Fruit fly (Drosophila melanogaster) whole organism, embryonic: Measurements from ENCODE around the gene amrt.

Source experiments
- ATbp ChIP-seq: fragments of 200-800 bp; sonication (Bioruptor generic); optimal IDR thresholded peaks from 2 replicates; lab custom pipeline; 2017; ENCODE audit warnings: missing biosample characterization, mild to moderate bottlenecking, missing genetic modification characterization, missing genetic modification reagents
- Atf3 ChIP-seq: fragments of 200-800 bp; sonication (Bioruptor generic); optimal IDR thresholded peaks from 3 replicates; lab custom pipeline; 2016; ENCODE audit warnings: missing biosample characterization, missing genetic modification characterization
- Bteb2 ChIP-seq: fragments of 200-800 bp; sonication (Bioruptor generic); optimal IDR thresholded peaks from 2 replicates; lab custom pipeline; 2016; ENCODE audit warnings: missing biosample characterization, missing genetic modification characterization
- CG11456 ChIP-seq: fragments of 200-800 bp; sonication (Bioruptor generic); IDR thresholded peaks from 3 replicates; pipeline ENCODE4 v1.3.6; 2022; ENCODE audit warnings: missing biosample characterization, missing genetic modification characterization
- CG12219 ChIP-seq: fragments of 200-800 bp; sonication (Bioruptor generic); optimal IDR thresholded peaks from 3 replicates; lab custom pipeline; 2018; ENCODE audit warnings: missing biosample characterization, mild to moderate bottlenecking, missing genetic modification characterization
- CG14050 ChIP-seq: fragments of 200-800 bp; sonication (Bioruptor generic); IDR thresholded peaks from 3 replicates; pipeline ENCODE4 v1.3.6; 2022; ENCODE audit warnings: missing biosample characterization, missing genetic modification characterization
- CG14860 ChIP-seq: fragments of 200-800 bp; sonication (Bioruptor generic); IDR thresholded peaks from 3 replicates; pipeline ENCODE4 v1.3.6; 2022; ENCODE audit warnings: missing biosample characterization, missing genetic modification characterization; ENCODE audit not compliant: partially characterized antibody
- CG15269 ChIP-seq: fragments of 200-800 bp; sonication (Bioruptor generic); optimal IDR thresholded peaks from 2 replicates; lab custom pipeline; 2018; ENCODE audit warnings: missing biosample characterization, mild to moderate bottlenecking, missing genetic modification characterization, moderate library complexity
- CG16863 ChIP-seq: fragments of 200-800 bp; sonication (Bioruptor generic); optimal IDR thresholded peaks from 3 replicates; lab custom pipeline; 2016; ENCODE audit warnings: missing biosample characterization, missing genetic modification characterization
- CG17359 ChIP-seq: fragments of 200-800 bp; sonication (Bioruptor generic); optimal IDR thresholded peaks from 3 replicates; lab custom pipeline; 2018; ENCODE audit warnings: missing biosample characterization, mild to moderate bottlenecking, missing genetic modification characterization, moderate library complexity
- CG30403 ChIP-seq: fragments of 200-800 bp; sonication (Bioruptor generic); optimal IDR thresholded peaks from 3 replicates; lab custom pipeline; 2016; ENCODE audit warnings: missing biosample characterization, missing genetic modification characterization
- CG3407 ChIP-seq: fragments of 200-800 bp; sonication (Bioruptor generic); optimal IDR thresholded peaks from 2 replicates; lab custom pipeline; 2018; ENCODE audit warnings: missing biosample characterization, mild to moderate bottlenecking, missing genetic modification characterization
- CG4730 ChIP-seq: fragments of 200-800 bp; sonication (Bioruptor generic); IDR thresholded peaks from 2 replicates; pipeline ENCODE4 v1.3.6; 2022; ENCODE audit warnings: missing biosample characterization, missing genetic modification characterization
- CG5180 ChIP-seq: fragments of 200-800 bp; sonication (Bioruptor generic); optimal IDR thresholded peaks from 3 replicates; lab custom pipeline; 2017; ENCODE audit warnings: missing biosample characterization, missing genetic modification characterization, mild to moderate bottlenecking, moderate library complexity, missing genetic modification reagents
- CG6854 ChIP-seq: fragments of 200-800 bp; sonication (Bioruptor generic); optimal IDR thresholded peaks from 3 replicates; lab custom pipeline; 2017; ENCODE audit warnings: missing biosample characterization, mild to moderate bottlenecking, missing genetic modification characterization
- CG8290 ChIP-seq, 3 experiments: fragments of 200-800 bp; sonication (Bioruptor generic); optimal IDR thresholded peaks; 2 replicates each; lab custom pipeline; 2016 to 2019; ENCODE audit warnings: missing biosample characterization in 3 of 3, missing genetic modification characterization in 3 of 3, mild to moderate bottlenecking in 2 of 3, moderate library complexity in 1 of 3
- CG8359 ChIP-seq: fragments of 200-800 bp; sonication (Bioruptor generic); optimal IDR thresholded peaks from 2 replicates; lab custom pipeline; 2017; ENCODE audit warnings: missing biosample characterization, mild to moderate bottlenecking, missing genetic modification characterization, borderline replicate concordance
- Dad ChIP-seq: fragments of 200-800 bp; sonication (Bioruptor generic); optimal IDR thresholded peaks from 3 replicates; lab custom pipeline; 2016; ENCODE audit warnings: missing biosample characterization, missing genetic modification characterization
- Dp ChIP-seq: fragments of 200-800 bp; sonication (Bioruptor generic); optimal IDR thresholded peaks from 2 replicates; lab custom pipeline; 2018; ENCODE audit warnings: missing biosample characterization, mild to moderate bottlenecking, missing genetic modification characterization, moderate library complexity
- HHEX ChIP-seq: fragments of 200-800 bp; sonication (Bioruptor generic); optimal IDR thresholded peaks from 3 replicates; lab custom pipeline; 2017; ENCODE audit warnings: missing biosample characterization, mild to moderate bottlenecking, missing genetic modification characterization, missing genetic modification reagents
- Hr51 ChIP-seq, 2 experiments: fragments of 200-800 bp; sonication (Bioruptor generic); optimal IDR thresholded peaks; 2 replicates in 1 of 2; 3 replicates in 1 of 2; lab custom pipeline; 2016 to 2018; ENCODE audit warnings: missing biosample characterization in 2 of 2, missing genetic modification characterization in 2 of 2, mild to moderate bottlenecking in 1 of 2, moderate library complexity in 1 of 2
- Kr ChIP-seq: fragments of 200-800 bp; sonication (Bioruptor generic); optimal IDR thresholded peaks from 2 replicates; lab custom pipeline; 2017; ENCODE audit warnings: missing biosample characterization, mild to moderate bottlenecking, missing genetic modification characterization
- MBD-R2 ChIP-seq: fragments of 200-800 bp; sonication (Bioruptor generic); IDR thresholded peaks from 2 replicates; pipeline ENCODE4 v1.3.6; 2022; ENCODE audit warnings: missing biosample characterization, missing genetic modification characterization
- NC2α ChIP-seq: fragments of 200-800 bp; sonication (Bioruptor generic); optimal IDR thresholded peaks from 2 replicates; lab custom pipeline; 2016; ENCODE audit warnings: missing biosample characterization, missing genetic modification characterization
- Stat92E ChIP-seq, 3 experiments: fragments of >200 bp in 2 of 3; fragments of 200-800 bp in 1 of 3; sonication (Bioruptor generic) in 1 of 3; optimal IDR thresholded peaks; 2 replicates each; lab custom pipeline; 2017 to 2019; ENCODE audit warnings: missing biosample characterization in 3 of 3, missing genetic modification characterization in 3 of 3, mild to moderate bottlenecking in 1 of 3, moderate library complexity in 1 of 3
- az2 ChIP-seq: fragments of 200-800 bp; sonication (Bioruptor generic); optimal IDR thresholded peaks from 3 replicates; lab custom pipeline; 2016; ENCODE audit warnings: missing biosample characterization, missing genetic modification characterization
- bcd ChIP-seq: fragments of 200-800 bp; sonication (Bioruptor generic); optimal IDR thresholded peaks from 2 replicates; lab custom pipeline; 2017; ENCODE audit warnings: missing biosample characterization, mild to moderate bottlenecking, missing genetic modification characterization
- br ChIP-seq: fragments of >200 bp; optimal IDR thresholded peaks from 2 replicates; lab custom pipeline; 2017
- cg ChIP-seq: fragments of 200-800 bp; sonication (Bioruptor generic); optimal IDR thresholded peaks from 3 replicates; lab custom pipeline; 2019; ENCODE audit warnings: missing biosample characterization, mild to moderate bottlenecking, missing genetic modification characterization, moderate library complexity
- chinmo ChIP-seq: fragments of 200-800 bp; sonication (Bioruptor generic); IDR thresholded peaks from 4 replicates; pipeline ENCODE4 v1.3.6; 2022; ENCODE audit warnings: missing biosample characterization, missing genetic modification characterization; ENCODE audit not compliant: partially characterized antibody
- chm ChIP-seq: fragments of 200-800 bp; sonication (Bioruptor generic); IDR thresholded peaks from 2 replicates; pipeline ENCODE4 v1.3.6; 2022; ENCODE audit warnings: missing biosample characterization, missing genetic modification characterization
- crc ChIP-seq: fragments of 200-800 bp; sonication (Bioruptor generic); optimal IDR thresholded peaks from 2 replicates; lab custom pipeline; 2016; ENCODE audit warnings: missing biosample characterization, missing genetic modification characterization
- da ChIP-seq: fragments of 200-800 bp; sonication (Bioruptor generic); optimal IDR thresholded peaks from 2 replicates; lab custom pipeline; 2016; ENCODE audit warnings: missing biosample characterization, missing genetic modification characterization
- disco-r ChIP-seq: fragments of 200-800 bp; sonication (Bioruptor generic); optimal IDR thresholded peaks from 2 replicates; lab custom pipeline; 2016; ENCODE audit warnings: missing biosample characterization, missing genetic modification characterization
- emc ChIP-seq: fragments of 200-800 bp; sonication (Bioruptor generic); optimal IDR thresholded peaks from 2 replicates; lab custom pipeline; 2016; ENCODE audit warnings: missing biosample characterization, missing genetic modification characterization
- esg ChIP-seq: fragments of 200-800 bp; sonication (Bioruptor generic); conservative IDR thresholded peaks from 2 replicates; pipeline ENCODE4 v1.3.6; 2022; ENCODE audit warnings: missing biosample characterization, missing genetic modification characterization
- grau ChIP-seq: fragments of 200-800 bp; optimal IDR thresholded peaks from 3 replicates; lab custom pipeline; 2019; ENCODE audit warnings: missing biosample characterization, mild to moderate bottlenecking, missing genetic modification characterization, moderate library complexity
- knrl ChIP-seq: fragments of 200-800 bp; sonication (Bioruptor generic); IDR thresholded peaks from 3 replicates; pipeline ENCODE4 v1.3.6; 2022; ENCODE audit warnings: missing biosample characterization, missing genetic modification characterization; ENCODE audit not compliant: partially characterized antibody
- lov ChIP-seq, 2 experiments: fragments of 200-800 bp in 1 of 2; fragments of >200 bp in 1 of 2; sonication (Bioruptor generic) in 1 of 2; IDR thresholded peaks in 1 of 2; optimal IDR thresholded peaks in 1 of 2; 2 replicates in 1 of 2; 3 replicates in 1 of 2; pipeline versions ENCODE4 v1.3.6 to Lab custom; 2017 to 2022; ENCODE audit warnings: missing biosample characterization in 1 of 2, missing genetic modification characterization in 1 of 2
- otp ChIP-seq: fragments of 200-800 bp; sonication (Bioruptor generic); IDR thresholded peaks from 3 replicates; pipeline ENCODE4, ENCODE4 v1.3.6; 2022; ENCODE audit warnings: missing biosample characterization, missing genetic modification characterization
- pum ChIP-seq: fragments of 200-800 bp; sonication (Bioruptor generic); optimal IDR thresholded peaks from 2 replicates; lab custom pipeline; 2016; ENCODE audit warnings: missing biosample characterization, missing genetic modification characterization
- rib ChIP-seq: fragments of 200-800 bp; sonication (Bioruptor generic); IDR thresholded peaks from 2 replicates; pipeline ENCODE4 v1.3.6; 2022; ENCODE audit warnings: missing biosample characterization, missing genetic modification characterization
- salm ChIP-seq: fragments of 200-800 bp; sonication (Bioruptor generic); optimal IDR thresholded peaks from 2 replicates; lab custom pipeline; 2018; ENCODE audit warnings: missing biosample characterization, mild to moderate bottlenecking, missing genetic modification characterization
- seq ChIP-seq: fragments of 200-800 bp; sonication (Bioruptor generic); IDR thresholded peaks from 2 replicates; pipeline ENCODE4 v1.3.6; 2022; ENCODE audit warnings: missing biosample characterization, missing genetic modification characterization
- stwl ChIP-seq: fragments of 200-800 bp; sonication (Bioruptor generic); optimal IDR thresholded peaks from 3 replicates; lab custom pipeline; 2018; ENCODE audit warnings: missing biosample characterization, mild to moderate bottlenecking, missing genetic modification characterization, moderate library complexity
- tgo ChIP-seq: fragments of 200-800 bp; sonication (Bioruptor generic); IDR thresholded peaks from 3 replicates; pipeline ENCODE4 v1.3.6; 2022; ENCODE audit warnings: missing biosample characterization, missing genetic modification characterization
- tin ChIP-seq: fragments of 200-800 bp; sonication (Bioruptor generic); optimal IDR thresholded peaks from 3 replicates; lab custom pipeline; 2016; ENCODE audit warnings: missing biosample characterization, missing genetic modification characterization
- zen ChIP-seq: fragments of 200-800 bp; sonication (Bioruptor generic); optimal IDR thresholded peaks from 3 replicates; lab custom pipeline; 2018; ENCODE audit warnings: missing biosample characterization, mild to moderate bottlenecking, missing genetic modification characterization, moderate library complexity

amrt gene

DNA sequence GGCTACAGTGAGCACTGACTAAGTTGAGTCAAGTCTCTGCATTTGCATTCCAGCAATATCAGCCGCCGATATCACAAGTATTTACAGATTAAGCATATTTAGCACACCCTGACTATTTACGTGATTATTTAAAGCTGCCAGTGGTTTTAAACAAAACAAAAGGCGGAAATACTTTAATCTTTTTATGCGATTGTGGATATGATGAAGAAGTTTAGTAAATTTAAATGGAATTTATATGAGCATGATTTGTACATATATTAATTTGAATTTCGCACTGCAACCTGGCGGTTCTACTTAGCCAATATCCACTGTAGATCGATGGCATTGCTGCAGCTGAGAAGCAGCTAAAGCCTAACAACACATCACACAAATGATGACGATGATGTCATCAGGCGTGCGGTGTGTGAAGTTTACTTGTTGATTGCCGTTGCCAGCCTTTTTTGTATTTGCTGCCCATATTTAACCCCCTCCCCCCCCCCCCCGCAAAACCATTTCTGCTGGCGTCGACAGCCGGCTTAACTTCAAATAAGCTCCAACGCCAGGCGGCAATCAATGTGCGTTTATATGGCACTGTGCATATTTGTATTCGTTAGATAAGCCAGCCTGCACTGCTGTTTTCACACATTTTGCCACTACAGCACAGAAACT is 33.4 kb downstream of the amrt start (continued):
- TF ChIP-seq zen (tag; lab: Kevin White, UChicago), result peak; percentile 9
- TF ChIP-seq Bteb2 (GFP tag; lab: Kevin White, UChicago), result no peak
- TF ChIP-seq Stat92E (GFP tag; optimal IDR thresholded peaks at IDR 0.05; lab: Kevin White, UChicago), result no peak
- TF ChIP-seq br (lab: Kevin White, UChicago), result no peak
- no peak for TF ChIP-seq CG3407 (GFP tag; lab: Kevin White, UChicago)
- TF ChIP-seq CG30403 (GFP tag; lab: Kevin White, UChicago), result peak; percentile 65
- peak; percentile 17 for TF ChIP-seq emc
- TF ChIP-seq Hr51 (GFP tag; optimal IDR thresholded peaks at IDR 0.05; lab: Kevin White, UChicago), result peak in 1 of 2 experiments; percentile 81
- peak; percentile 37 for TF ChIP-seq salm
- TF ChIP-seq CG11456, result peak; percentile 34; the same call in 1 of the 3 replicates
- TF ChIP-seq esg (GFP tag; lab: Robert Waterston, UW), result peak; percentile 60
- peak; percentile 91 for TF ChIP-seq grau (tag; lab: Kevin White, UChicago)
- peak; percentile 60 for TF ChIP-seq CG12219
- TF ChIP-seq da (GFP tag; lab: Kevin White, UChicago), result no peak
- TF ChIP-seq CG14860 (GFP tag; lab: Robert Waterston, UW), result no peak
- no peak for TF ChIP-seq stwl (tag; lab: Kevin White, UChicago)
- no peak for TF ChIP-seq CG14050 (GFP tag; lab: Robert Waterston, UW)
- TF ChIP-seq Dp (GFP tag; lab: Kevin White, UChicago), result no peak
- TF ChIP-seq bcd (GFP tag; lab: Kevin White, UChicago), result peak; percentile 62
- peak; percentile 31 for TF ChIP-seq Atf3 (GFP tag; lab: Kevin White, UChicago)
- peak; percentile 32 for TF ChIP-seq HHEX (GFP tag; lab: Kevin White, UChicago)
- TF ChIP-seq CG15269 (tag; lab: Kevin White, UChicago), result peak; percentile 73
- TF ChIP-seq chm, result no peak
- no peak for TF ChIP-seq MBD-R2 (GFP tag; lab: Robert Waterston, UW)
- peak; percentile 44 for TF ChIP-seq pum
- TF ChIP-seq az2 (GFP tag; lab: Kevin White, UChicago), result peak; percentile 45
- 0 out of 3 replicates have a peak, but pooled peaks have one; percentile 8 for TF ChIP-seq otp (GFP tag; lab: Robert Waterston, UW)
- peak; percentile 79; the same call in 2 of the 4 replicates for TF ChIP-seq chinmo (GFP tag; lab: Robert Waterston, UW)
- TF ChIP-seq Dad, result peak; percentile 36
- no peak for TF ChIP-seq knrl (GFP tag; lab: Robert Waterston, UW)
- TF ChIP-seq cg (GFP tag; lab: Kevin White, UChicago), result no peak
- TF ChIP-seq disco-r, result no peak
- TF ChIP-seq CG6854 (GFP tag; lab: Kevin White, UChicago), result peak; percentile 9
- peak; percentile 41 for TF ChIP-seq crc (GFP tag; lab: Kevin White, UChicago)
- no peak for TF ChIP-seq CG8290 (GFP tag; optimal IDR thresholded peaks at IDR 0.05; lab: Kevin White, UChicago)
- TF ChIP-seq CG8290 (tag; optimal IDR thresholded peaks at IDR 0.05; lab: Kevin White, UChicago), result peak in 1 of 2 experiments; percentile 10
- no peak for TF ChIP-seq ATbp (GFP tag; lab: Kevin White, UChicago)
- peak; percentile 7 for TF ChIP-seq CG8359 (GFP tag; lab: Kevin White, UChicago)
- peak; percentile 67; the same call in 2 of the 3 replicates for TF ChIP-seq tgo (GFP tag; lab: Robert Waterston, UW)
- TF ChIP-seq CG17359 (tag; lab: Kevin White, UChicago), result peak; percentile 55
- TF ChIP-seq CG5180 (GFP tag; lab: Kevin White, UChicago), result peak; percentile 49
- no peak for TF ChIP-seq CG4730 (GFP tag; lab: Robert Waterston, UW)
- peak; percentile 28 for TF ChIP-seq CG16863 (GFP tag; lab: Kevin White, UChicago)
- TF ChIP-seq rib (GFP tag; lab: Robert Waterston, UW), result peak; percentile 39; the same call in 1 of the 2 replicates
- no peak for TF ChIP-seq NC2α
- no peak for TF ChIP-seq Kr (GFP tag; lab: Kevin White, UChicago)
- peak; percentile 51 for TF ChIP-seq tin (GFP tag; lab: Kevin White, UChicago)
- 0 out of 2 replicates have a peak, but pooled peaks have one; percentile 34 for TF ChIP-seq seq (GFP tag; lab: Robert Waterston, UW)
- no peak for TF ChIP-seq lov (optimal IDR thresholded peaks at IDR 0.05; lab: Kevin White, UChicago)
- TF ChIP-seq lov (GFP tag; IDR thresholded peaks at IDR 0.05; lab: Robert Waterston, UW), result no peak
